Worm (Caenorhabditis elegans) whole organism, young adult: ENCODE data around the gene clk-2.

Experiments
- B0035.1 ChIP-seq: sonication (generic microtip); optimal IDR thresholded peaks from 2 replicates; lab custom pipeline; 2016; ENCODE audit warnings: missing genetic modification characterization, mild to moderate bottlenecking, missing compliant biosample characterization, missing genotype, missing genetic modification reagents
- B0261.1 ChIP-seq: sonication (generic microtip); optimal IDR thresholded peaks from 2 replicates; lab custom pipeline; 2016; ENCODE audit warnings: mild to moderate bottlenecking, missing genetic modification characterization, moderate library complexity, missing compliant biosample characterization
- C17E4.6 ChIP-seq: fragments of 200-800 bp; sonication (Bioruptor generic); IDR thresholded peaks from 2 replicates; pipeline ENCODE4 v1.3.6; 2022; ENCODE audit warnings: missing genetic modification reagents, missing genetic modification characterization, missing compliant biosample characterization
- F10E7.11 ChIP-seq: sonication (generic microtip); optimal IDR thresholded peaks from 2 replicates; lab custom pipeline; 2017; ENCODE audit warnings: mild to moderate bottlenecking, missing genetic modification characterization, moderate library complexity, missing compliant biosample characterization
- F22D6.2 ChIP-seq: sonication (generic microtip); optimal IDR thresholded peaks from 2 replicates; lab custom pipeline; 2016; ENCODE audit warnings: mild to moderate bottlenecking, missing genetic modification characterization, missing compliant biosample characterization
- F23B12.7 ChIP-seq: sonication (generic microtip); optimal IDR thresholded peaks from 2 replicates; lab custom pipeline; 2017; ENCODE audit warnings: missing genetic modification characterization, mild to moderate bottlenecking, missing compliant biosample characterization, antibody characterized with exemption, moderate library complexity; ENCODE audit not compliant: insufficient read depth
- F33H1.4 ChIP-seq: fragments of 200-800 bp; sonication (Bioruptor generic); IDR thresholded peaks from 2 replicates; pipeline ENCODE4 v1.3.6; 2022; ENCODE audit warnings: missing genetic modification reagents, missing genetic modification characterization, missing compliant biosample characterization
- F39B2.1 ChIP-seq: fragments of 200-800 bp; sonication (Bioruptor generic); IDR thresholded peaks from 2 replicates; pipeline ENCODE4 v1.3.6; 2022; ENCODE audit warnings: missing genetic modification reagents, missing genetic modification characterization, missing compliant biosample characterization
- F49E8.2 ChIP-seq: sonication (generic microtip); optimal IDR thresholded peaks from 3 replicates; lab custom pipeline; 2017; ENCODE audit warnings: missing genetic modification characterization, mild to moderate bottlenecking, missing compliant biosample characterization, antibody characterized with exemption, moderate library complexity; ENCODE audit not compliant: insufficient read depth
- F57A8.1 ChIP-seq: fragments of 200-800 bp; sonication (Bioruptor generic); optimal IDR thresholded peaks from 2 replicates; lab custom pipeline; 2018; ENCODE audit warnings: mild to moderate bottlenecking, missing genetic modification characterization, moderate library complexity, missing compliant biosample characterization
- K12H6.12 ChIP-seq: fragments of 200-800 bp; sonication (Bioruptor generic); optimal IDR thresholded peaks from 2 replicates; lab custom pipeline; 2018; ENCODE audit warnings: mild to moderate bottlenecking, missing genetic modification characterization, missing compliant biosample characterization
- Y67H2A.10 ChIP-seq: fragments of 200-800 bp; sonication (Bioruptor generic); conservative IDR thresholded peaks from 2 replicates; pipeline ENCODE4 v1.3.6; 2022; ENCODE audit warnings: missing genetic modification reagents, missing genetic modification characterization, missing compliant biosample characterization
- akir-1 ChIP-seq: fragments of 200-800 bp; sonication (Bioruptor generic); optimal IDR thresholded peaks from 2 replicates; lab custom pipeline; 2018; ENCODE audit warnings: mild to moderate bottlenecking, missing genetic modification characterization, moderate library complexity, missing compliant biosample characterization
- ama-1 ChIP-seq, 3 experiments: fragments of 150-350 bp in 1 of 3; sonication (generic microtip) in 2 of 3; optimal IDR thresholded peaks; 2 replicates each; lab custom pipeline; 2014 to 2018; ENCODE audit warnings: missing biosample characterization in 2 of 3, missing genetic modification characterization in 2 of 3, missing genetic modification reagents in 2 of 3
- aptf-2 ChIP-seq: fragments of 200-800 bp; sonication (Bioruptor generic); conservative IDR thresholded peaks from 2 replicates; pipeline ENCODE4 v1.3.6; 2022; ENCODE audit warnings: missing genetic modification reagents, missing genetic modification characterization, missing compliant biosample characterization
- aptf-3 ChIP-seq: fragments of 200-800 bp; sonication (Bioruptor generic); IDR thresholded peaks from 2 replicates; pipeline ENCODE4 v1.3.6; 2022; ENCODE audit warnings: missing genetic modification characterization, missing compliant biosample characterization
- atf-7 ChIP-seq: sonication (generic microtip); optimal IDR thresholded peaks from 2 replicates; lab custom pipeline; 2017; ENCODE audit warnings: mild to moderate bottlenecking, missing genetic modification characterization, missing compliant biosample characterization
- cebp-2 ChIP-seq: fragments of 200-800 bp; sonication (Bioruptor generic); IDR thresholded peaks from 2 replicates; pipeline ENCODE4 v1.3.6; 2022; ENCODE audit warnings: missing genetic modification characterization, missing compliant biosample characterization
- ceh-27 ChIP-seq: fragments of 200-800 bp; sonication (Bioruptor generic); optimal IDR thresholded peaks from 2 replicates; lab custom pipeline; 2018; ENCODE audit warnings: mild to moderate bottlenecking, missing genetic modification characterization, moderate library complexity, missing compliant biosample characterization
- ceh-58 ChIP-seq: fragments of 200-800 bp; sonication (Bioruptor generic); IDR thresholded peaks from 2 replicates; pipeline ENCODE4 v1.3.6; 2022; ENCODE audit warnings: missing genetic modification characterization, missing compliant biosample characterization
- die-1 ChIP-seq: sonication (generic microtip); optimal IDR thresholded peaks from 2 replicates; lab custom pipeline; 2016; ENCODE audit warnings: missing genotype, mild to moderate bottlenecking, missing genetic modification characterization, missing compliant biosample characterization
- egl-18 ChIP-seq: fragments of 200-800 bp; sonication (Bioruptor generic); IDR thresholded peaks from 2 replicates; pipeline ENCODE4 v1.3.6; 2022; ENCODE audit warnings: missing genetic modification reagents, missing genetic modification characterization, missing compliant biosample characterization
- ets-4 ChIP-seq: fragments of 200-800 bp; sonication (Bioruptor generic); optimal IDR thresholded peaks from 2 replicates; lab custom pipeline; 2018; ENCODE audit warnings: mild to moderate bottlenecking, missing genetic modification characterization, missing compliant biosample characterization
- hrde-1 ChIP-seq: sonication (generic microtip); optimal IDR thresholded peaks from 2 replicates; lab custom pipeline; 2016; ENCODE audit warnings: missing genetic modification characterization, mild to moderate bottlenecking, missing compliant biosample characterization, moderate library complexity, missing genotype, missing genetic modification reagents, borderline replicate concordance
- lin-26 ChIP-seq: fragments of 200-800 bp; sonication (Bioruptor generic); IDR thresholded peaks from 2 replicates; pipeline ENCODE4 v1.3.6; 2022; ENCODE audit warnings: missing genetic modification reagents, missing genetic modification characterization, missing compliant biosample characterization
- lin-40 ChIP-seq: sonication (generic microtip); optimal IDR thresholded peaks from 2 replicates; lab custom pipeline; 2016; ENCODE audit warnings: missing genetic modification characterization, mild to moderate bottlenecking, missing compliant biosample characterization, missing genotype, missing genetic modification reagents
- lir-1 ChIP-seq: fragments of 200-800 bp; sonication (Bioruptor generic); conservative IDR thresholded peaks from 2 replicates; pipeline ENCODE4 v1.3.6; 2022; ENCODE audit warnings: missing genetic modification reagents, missing genetic modification characterization, missing compliant biosample characterization
- lsy-27 ChIP-seq: sonication (generic microtip); optimal IDR thresholded peaks from 2 replicates; lab custom pipeline; 2017; ENCODE audit warnings: missing genetic modification characterization, mild to moderate bottlenecking, missing compliant biosample characterization, antibody characterized with exemption, missing genotype, borderline replicate concordance; ENCODE audit not compliant: insufficient read depth
- madf-10 ChIP-seq: sonication (generic microtip); optimal IDR thresholded peaks from 2 replicates; lab custom pipeline; 2016; ENCODE audit warnings: mild to moderate bottlenecking, missing genetic modification characterization, missing compliant biosample characterization
- madf-3 ChIP-seq: fragments of 200-800 bp; sonication (Bioruptor generic); IDR thresholded peaks from 2 replicates; pipeline ENCODE4 v1.3.6; 2022; ENCODE audit warnings: missing genetic modification reagents, missing genetic modification characterization, missing compliant biosample characterization
- mes-4 ChIP-seq: sonication (generic microtip); optimal IDR thresholded peaks from 2 replicates; lab custom pipeline; 2016; ENCODE audit warnings: missing genotype, missing genetic modification characterization, missing compliant biosample characterization
- mxl-1 ChIP-seq: sonication (generic microtip); optimal IDR thresholded peaks from 2 replicates; lab custom pipeline; 2016; ENCODE audit warnings: missing genetic modification characterization, missing compliant biosample characterization
- nfya-2 ChIP-seq: fragments of 200-800 bp; sonication (Bioruptor generic); IDR thresholded peaks from 2 replicates; pipeline ENCODE4 v1.3.6; 2022; ENCODE audit warnings: missing genetic modification reagents, missing genetic modification characterization, missing compliant biosample characterization
- nhr-120 ChIP-seq: fragments of 200-800 bp; sonication (Bioruptor generic); IDR thresholded peaks from 2 replicates; pipeline ENCODE4 v1.3.6; 2022; ENCODE audit warnings: missing genetic modification characterization, missing compliant biosample characterization
- nhr-90 ChIP-seq: sonication (generic microtip); optimal IDR thresholded peaks from 2 replicates; lab custom pipeline; 2016; ENCODE audit warnings: missing genotype, mild to moderate bottlenecking, missing genetic modification characterization, missing compliant biosample characterization
- pha-4 ChIP-seq: fragments of 150-350 bp; sonication (generic microtip); optimal IDR thresholded peaks from 2 replicates; lab custom pipeline; 2014; ENCODE audit warnings: missing biosample characterization, missing genetic modification reagents, missing genetic modification characterization
- sdz-38 ChIP-seq: sonication (generic microtip); optimal IDR thresholded peaks from 2 replicates; lab custom pipeline; 2016; ENCODE audit warnings: missing genotype, missing genetic modification characterization, missing compliant biosample characterization
- snpc-1.3 ChIP-seq: sonication (generic microtip); optimal IDR thresholded peaks from 2 replicates; lab custom pipeline; 2017; ENCODE audit warnings: missing genetic modification characterization, mild to moderate bottlenecking, missing compliant biosample characterization, antibody characterized with exemption, moderate library complexity, missing genotype, missing genetic modification reagents; ENCODE audit not compliant: insufficient read depth
- snpc-4 ChIP-seq, 5 experiments: fragments of 150-350 bp in 1 of 5; sonication (generic microtip) in 4 of 5; optimal IDR thresholded peaks; 2 replicates each; lab custom pipeline; 2014 to 2018; ENCODE audit warnings: missing genetic modification characterization in 5 of 5, missing biosample characterization in 3 of 5, antibody characterized with exemption in 2 of 5, mild to moderate bottlenecking in 2 of 5, missing compliant biosample characterization in 2 of 5, missing genotype in 2 of 5, moderate library complexity in 2 of 5, missing genetic modification reagents in 1 of 5
- sptf-2 ChIP-seq: fragments of 200-800 bp; sonication (Bioruptor generic); optimal IDR thresholded peaks from 2 replicates; lab custom pipeline; 2018; ENCODE audit warnings: mild to moderate bottlenecking, missing genetic modification characterization, missing compliant biosample characterization
- tbp1 ChIP-seq: fragments of 200-800 bp; sonication (Bioruptor generic); optimal IDR thresholded peaks from 2 replicates; lab custom pipeline; 2018; ENCODE audit warnings: mild to moderate bottlenecking, missing genetic modification characterization, missing compliant biosample characterization
- tbx-9 ChIP-seq: sonication (generic microtip); optimal IDR thresholded peaks from 2 replicates; lab custom pipeline; 2016; ENCODE audit warnings: borderline replicate concordance, missing genetic modification characterization, inconsistent platforms, missing compliant biosample characterization
- xnd-1 ChIP-seq: sonication (generic microtip); optimal IDR thresholded peaks from 2 replicates; lab custom pipeline; 2016; ENCODE audit warnings: missing genotype, missing genetic modification reagents, missing genetic modification characterization, missing compliant biosample characterization
- ztf-18 ChIP-seq: sonication (generic microtip); optimal IDR thresholded peaks from 2 replicates; lab custom pipeline; 2016; ENCODE audit warnings: missing genotype, mild to moderate bottlenecking, missing genetic modification characterization, missing compliant biosample characterization
- ztf-3 ChIP-seq: fragments of 200-800 bp; sonication (Bioruptor generic); optimal IDR thresholded peaks from 2 replicates; lab custom pipeline; 2018; ENCODE audit warnings: mild to moderate bottlenecking, missing genetic modification characterization, missing compliant biosample characterization
- ztf-6 ChIP-seq: fragments of 200-800 bp; sonication (Bioruptor generic); IDR thresholded peaks from 2 replicates; pipeline ENCODE4 v1.3.6; 2022; ENCODE audit warnings: missing genetic modification reagents, missing genetic modification characterization, missing compliant biosample characterization

clk-2 gene

ce11 chrIII:7520672-7521071 lies 2.3 kb upstream of the clk-2 start, which contains the start of the genes cux-7 and C07H6.2 (continued):
- TF ChIP-seq lir-1 (GFP tag; lab: Robert Waterston, UW) (peak; percentile 92), nfya-2 (GFP tag; lab: Robert Waterston, UW) (peak; percentile 49; the same call in 1 of the 2 replicates), aptf-3 (GFP tag; lab: Robert Waterston, UW) (no peak), snpc-4 (GFP tag; optimal IDR thresholded peaks at IDR 0.05; lab: Kevin White, UChicago) (peak; percentile 16), snpc-4 (tag; optimal IDR thresholded peaks at IDR 0.05; lab: Kevin White, UChicago) (peak in 2 of 4 experiments; percentile 63 to 78), xnd-1 (tag; lab: Kevin White, UChicago) (peak; percentile 23), ztf-18 (peak; percentile 71), ets-4 (GFP tag; lab: Kevin White, UChicago) (no peak), ceh-58 (GFP tag; lab: Robert Waterston, UW) (no peak), ztf-3 (GFP tag; lab: Kevin White, UChicago) (no peak), F23B12.7 (no peak), B0261.1 (tag; lab: Kevin White, UChicago) (peak; percentile 36), egl-18 (GFP tag; lab: Robert Waterston, UW) (0 out of 2 replicates have a peak, but pooled peaks have one; percentile 76), F49E8.2 (tag; lab: Kevin White, UChicago) (no peak), akir-1 (GFP tag; lab: Kevin White, UChicago) (peak; percentile 94), snpc-1.3 (peak; percentile 50), atf-7 (tag; lab: Kevin White, UChicago) (peak; percentile 74), pha-4 (tag; lab: Kevin White, UChicago) (no peak), nhr-90 (tag; lab: Kevin White, UChicago) (no peak), madf-10 (tag; lab: Kevin White, UChicago) (peak; percentile 91), lin-26 (GFP tag; lab: Robert Waterston, UW) (no peak), ztf-6 (GFP tag; lab: Robert Waterston, UW) (peak; percentile 79), madf-3 (GFP tag; lab: Robert Waterston, UW) (peak; percentile 86; the same call in 1 of the 2 replicates), lin-40 (peak; percentile 91), nhr-120 (0 out of 2 replicates have a peak, but pooled peaks have one; percentile 59), lsy-27 (tag; lab: Kevin White, UChicago) (no peak), F10E7.11 (tag; lab: Kevin White, UChicago) (peak; percentile 80), F33H1.4 (peak; percentile 72), tbx-9 (tag; lab: Kevin White, UChicago) (no peak), B0035.1 (peak; percentile 84), ama-1 (optimal IDR thresholded peaks at IDR 0.05; lab: Kevin White, UChicago) (no peak), ama-1 (GFP tag; optimal IDR thresholded peaks at IDR 0.05; lab: Kevin White, UChicago) (no peak), C17E4.6 (GFP tag; lab: Robert Waterston, UW) (peak; percentile 59; the same call in 1 of the 2 replicates), F22D6.2 (tag; lab: Kevin White, UChicago) (peak; percentile 87), tbp1 (GFP tag; lab: Kevin White, UChicago) (peak; percentile 60), aptf-2 (GFP tag; lab: Robert Waterston, UW) (peak; percentile 85), sptf-2 (GFP tag; lab: Kevin White, UChicago) (no peak), sdz-38 (tag; lab: Kevin White, UChicago) (peak; percentile 24), Y67H2A.10 (GFP tag; lab: Robert Waterston, UW) (peak; percentile 63; the same call in 1 of the 2 replicates), F39B2.1 (GFP tag; lab: Robert Waterston, UW) (peak; percentile 35; the same call in 1 of the 2 replicates), mxl-1 (no peak), F57A8.1 (no peak), cebp-2 (GFP tag; lab: Robert Waterston, UW) (no peak), hrde-1 (tag; lab: Kevin White, UChicago) (peak; percentile 89), K12H6.12 (tag; lab: Kevin White, UChicago) (peak; percentile 92), die-1 (tag; lab: Kevin White, UChicago) (no peak), mes-4 (tag; lab: Kevin White, UChicago) (peak; percentile 20), ceh-27 (GFP tag; lab: Kevin White, UChicago) (peak; percentile 98)
